Worm (Caenorhabditis elegans) whole organism, L4 larva: Measurements from ENCODE around the gene skih-2.
A peak's percentile ranks its signal among the peaks of the same experiment; 100 is the strongest.

Experiments
- F44E2.7 ChIP-seq: fragments of 200-800 bp; sonication (Bioruptor generic); IDR thresholded peaks from 2 replicates; pipeline ENCODE4 v2.1.2; 2022; ENCODE audit warnings: missing genetic modification characterization, missing compliant biosample characterization
- hif-1 ChIP-seq, 2 experiments: sonication (generic microtip); optimal IDR thresholded peaks; 2 replicates each; lab custom pipeline; 2016 to 2017; ENCODE audit warnings: missing compliant biosample characterization in 2 of 2, missing genetic modification characterization in 2 of 2, missing genetic modification reagents in 2 of 2, missing genotype in 2 of 2, mild to moderate bottlenecking in 1 of 2
- jun-1 ChIP-seq: fragments of 150-350 bp; optimal IDR thresholded peaks from 2 replicates; lab custom pipeline; 2014; ENCODE audit warnings: missing biosample characterization, missing genetic modification reagents, missing genetic modification characterization

DNA sequence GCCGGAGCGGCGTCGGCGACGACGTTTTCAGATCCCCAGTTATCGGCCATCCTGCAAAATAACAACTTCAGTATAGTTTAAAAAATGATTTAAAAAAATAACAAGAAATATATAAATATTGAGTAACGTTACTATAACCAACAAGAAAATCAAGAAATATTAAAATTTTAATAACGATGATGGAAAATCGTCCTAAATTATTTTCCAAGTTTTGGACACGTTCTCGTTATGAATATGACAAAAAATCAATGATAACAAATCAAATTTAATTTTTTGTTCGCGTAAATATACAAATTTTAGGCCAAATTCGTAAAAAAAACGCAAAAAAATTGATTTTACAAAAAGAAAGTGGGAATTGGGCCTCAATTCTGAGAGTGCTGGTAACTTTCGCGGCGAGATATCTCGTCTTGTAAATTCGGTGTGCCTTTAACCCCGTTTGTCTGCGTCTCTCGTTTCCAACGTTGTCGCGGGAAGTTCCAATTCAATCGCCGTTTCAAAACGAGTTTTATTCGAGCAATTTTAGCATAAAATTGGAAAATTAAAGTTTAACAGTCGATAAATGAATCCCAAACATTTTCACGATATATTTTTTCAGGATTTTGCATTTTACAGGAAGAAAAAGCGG lies 31.1 kb downstream of the skih-2 start, which contains the start of gene rps-5:
- TF ChIP-seq F44E2.7 (GFP tag; lab: Robert Waterston, UW), result no peak
- TF ChIP-seq hif-1 (tag; optimal IDR thresholded peaks at IDR 0.05; lab: Kevin White, UChicago), result peak in 1 of 2 experiments; percentile 25
- TF ChIP-seq jun-1, result no peak
